Worm (Caenorhabditis elegans) whole organism, L4 larva: ENCODE data around the gene T28D6.6.

Source experiments
- F10B5.3 ChIP-seq: sonication (generic microtip); optimal IDR thresholded peaks from 2 replicates; lab custom pipeline; 2016; ENCODE audit warnings: mild to moderate bottlenecking, missing genetic modification characterization, missing compliant biosample characterization
- F44E2.7 ChIP-seq: fragments of 200-800 bp; sonication (Bioruptor generic); IDR thresholded peaks from 2 replicates; pipeline ENCODE4 v2.1.2; 2022; ENCODE audit warnings: missing genetic modification characterization, missing compliant biosample characterization
- R02D3.7 ChIP-seq: fragments of 150-350 bp; sonication (generic microtip); optimal IDR thresholded peaks from 3 replicates; lab custom pipeline; 2014; ENCODE audit warnings: missing biosample characterization, missing genetic modification characterization
- T20F7.1 ChIP-seq: fragments of 200-800 bp; sonication (Bioruptor generic); optimal IDR thresholded peaks from 2 replicates; lab custom pipeline; 2018; ENCODE audit warnings: mild to moderate bottlenecking, missing genetic modification characterization, missing compliant biosample characterization
- T26A8.4 ChIP-seq: fragments of 200-800 bp; sonication (Bioruptor generic); IDR thresholded peaks from 2 replicates; pipeline ENCODE4 v1.3.6; 2022; ENCODE audit warnings: missing genetic modification characterization, missing compliant biosample characterization
- Y48G9A.11 ChIP-seq: fragments of 200-800 bp; sonication (Bioruptor generic); IDR thresholded peaks from 2 replicates; pipeline ENCODE4 v1.3.6; 2022; ENCODE audit warnings: missing genetic modification reagents, missing genetic modification characterization, missing compliant biosample characterization
- Y5F2A.4 ChIP-seq: fragments of 200-800 bp; sonication (Bioruptor generic); optimal IDR thresholded peaks from 2 replicates; lab custom pipeline; 2018; ENCODE audit warnings: mild to moderate bottlenecking, missing genetic modification characterization, missing compliant biosample characterization
- Y75B8A.6 ChIP-seq: fragments of 200-800 bp; sonication (Bioruptor generic); IDR thresholded peaks from 2 replicates; pipeline ENCODE4 v1.3.6; 2022; ENCODE audit warnings: missing genetic modification reagents, missing genetic modification characterization, missing compliant biosample characterization
- ZK337.2 ChIP-seq: fragments of 200-800 bp; sonication (Bioruptor generic); IDR thresholded peaks from 2 replicates; pipeline ENCODE4 v1.3.6; 2022; ENCODE audit warnings: missing genetic modification reagents, missing genetic modification characterization, missing compliant biosample characterization
- attf-4 ChIP-seq: sonication (generic microtip); optimal IDR thresholded peaks from 3 replicates; lab custom pipeline; 2017; ENCODE audit warnings: missing biosample characterization, missing genetic modification characterization
- ceh-20 ChIP-seq: fragments of 200-800 bp; sonication (Bioruptor generic); IDR thresholded peaks from 2 replicates; pipeline ENCODE4 v1.3.6; 2022; ENCODE audit warnings: missing genetic modification reagents, missing genetic modification characterization, missing compliant biosample characterization
- ceh-28 ChIP-seq: fragments of 150-350 bp; optimal IDR thresholded peaks from 2 replicates; lab custom pipeline; 2014; ENCODE audit warnings: missing biosample characterization, missing genetic modification reagents, missing genetic modification characterization
- ceh-32 ChIP-seq: sonication (generic microtip); optimal IDR thresholded peaks from 2 replicates; lab custom pipeline; 2016; ENCODE audit warnings: mild to moderate bottlenecking, missing genetic modification characterization, missing compliant biosample characterization; ENCODE audit not compliant: poor library complexity
- ceh-44 ChIP-seq: fragments of 200-800 bp; sonication (Bioruptor generic); IDR thresholded peaks from 2 replicates; pipeline ENCODE4 v1.3.6; 2022; ENCODE audit warnings: missing genetic modification reagents, missing genetic modification characterization, missing compliant biosample characterization
- ces-1 ChIP-seq: fragments of 150-350 bp; sonication (generic microtip); optimal IDR thresholded peaks from 4 replicates; lab custom pipeline; 2014; ENCODE audit warnings: missing biosample characterization, missing genetic modification reagents, missing genetic modification characterization
- cey-2 ChIP-seq: sonication (generic microtip); optimal IDR thresholded peaks from 3 replicates; lab custom pipeline; 2017; ENCODE audit warnings: missing genetic modification characterization, mild to moderate bottlenecking, missing compliant biosample characterization, antibody characterized with exemption, borderline replicate concordance; ENCODE audit not compliant: insufficient read depth
- ctbp-1 ChIP-seq: fragments of 200-800 bp; sonication (Bioruptor generic); IDR thresholded peaks from 2 replicates; pipeline ENCODE4 v1.3.6; 2022; ENCODE audit warnings: missing genetic modification reagents, missing genetic modification characterization, missing compliant biosample characterization
- daf-12 ChIP-seq: fragments of 150-350 bp; optimal IDR thresholded peaks from 2 replicates; lab custom pipeline; 2014; ENCODE audit warnings: missing biosample characterization, missing genetic modification reagents, missing genetic modification characterization
- daf-16 ChIP-seq, 3 experiments: sonication (generic microtip); optimal IDR thresholded peaks; 2 replicates each; lab custom pipeline; 2016 to 2017; ENCODE audit warnings: missing genetic modification characterization in 3 of 3, missing genetic modification reagents in 3 of 3, mild to moderate bottlenecking in 2 of 3, missing compliant biosample characterization in 2 of 3, missing biosample characterization in 1 of 3, moderate library complexity in 1 of 3
- daf-8 ChIP-seq: fragments of 200-800 bp; sonication (Bioruptor generic); IDR thresholded peaks from 2 replicates; pipeline ENCODE4 v1.3.6; 2022; ENCODE audit warnings: missing genetic modification characterization, missing compliant biosample characterization
- dmd-6 ChIP-seq: fragments of 200-800 bp; sonication (Bioruptor generic); IDR thresholded peaks from 2 replicates; pipeline ENCODE4 v1.3.6; 2022; ENCODE audit warnings: missing genetic modification reagents, missing genetic modification characterization, missing compliant biosample characterization
- dpl-1 ChIP-seq: fragments of 150-350 bp; optimal IDR thresholded peaks from 2 replicates; lab custom pipeline; 2014; ENCODE audit warnings: missing biosample characterization, missing genetic modification reagents, missing genetic modification characterization
- fos-1 ChIP-seq: fragments of 150-350 bp; optimal IDR thresholded peaks from 2 replicates; lab custom pipeline; 2014; ENCODE audit warnings: missing biosample characterization, missing genetic modification characterization
- gei-8 ChIP-seq: fragments of 200-800 bp; sonication (Bioruptor generic); optimal IDR thresholded peaks from 2 replicates; lab custom pipeline; 2018; ENCODE audit warnings: mild to moderate bottlenecking, missing genetic modification characterization, missing compliant biosample characterization
- hif-1 ChIP-seq, 2 experiments: sonication (generic microtip); optimal IDR thresholded peaks; 2 replicates each; lab custom pipeline; 2016 to 2017; ENCODE audit warnings: missing compliant biosample characterization in 2 of 2, missing genetic modification characterization in 2 of 2, missing genetic modification reagents in 2 of 2, missing genotype in 2 of 2, mild to moderate bottlenecking in 1 of 2
- hlh-11 ChIP-seq: fragments of 200-800 bp; sonication (Bioruptor generic); optimal IDR thresholded peaks from 2 replicates; lab custom pipeline; 2018; ENCODE audit warnings: mild to moderate bottlenecking, missing genetic modification characterization, missing compliant biosample characterization
- hlh-30 ChIP-seq: sonication (generic microtip); optimal IDR thresholded peaks from 2 replicates; lab custom pipeline; 2017; ENCODE audit warnings: antibody characterized with exemption, mild to moderate bottlenecking, missing genetic modification characterization, missing compliant biosample characterization; ENCODE audit not compliant: insufficient read depth
- hmg-1.1 ChIP-seq: fragments of 200-800 bp; sonication (Bioruptor generic); IDR thresholded peaks from 2 replicates; pipeline ENCODE4 v1.3.6; 2022; ENCODE audit warnings: missing genetic modification reagents, missing genetic modification characterization, missing compliant biosample characterization
- lin-1 ChIP-seq: fragments of 200-800 bp; sonication (Bioruptor generic); IDR thresholded peaks from 2 replicates; pipeline ENCODE4 v1.3.6; 2022; ENCODE audit warnings: missing genetic modification reagents, missing genetic modification characterization, missing compliant biosample characterization
- lin-13 ChIP-seq: fragments of 150-350 bp; optimal IDR thresholded peaks from 2 replicates; lab custom pipeline; 2014; ENCODE audit warnings: missing biosample characterization, missing genetic modification reagents, missing genetic modification characterization
- madf-9 ChIP-seq: fragments of 200-800 bp; sonication (Bioruptor generic); conservative IDR thresholded peaks from 2 replicates; pipeline ENCODE4 v1.3.6; 2022; ENCODE audit warnings: missing genetic modification reagents, missing genetic modification characterization, missing compliant biosample characterization
- mdt-29 ChIP-seq: fragments of 200-800 bp; sonication (Bioruptor generic); IDR thresholded peaks from 2 replicates; pipeline ENCODE4 v1.3.6; 2022; ENCODE audit warnings: missing genetic modification reagents, missing genetic modification characterization, missing compliant biosample characterization
- nhr-10 ChIP-seq: fragments of 150-350 bp; optimal IDR thresholded peaks from 2 replicates; lab custom pipeline; 2014; ENCODE audit warnings: missing biosample characterization, missing genetic modification characterization
- nhr-41 ChIP-seq: fragments of 200-800 bp; sonication (Bioruptor generic); IDR thresholded peaks from 2 replicates; pipeline ENCODE4 v1.3.6; 2022; ENCODE audit warnings: missing genetic modification reagents, missing genetic modification characterization, missing compliant biosample characterization
- nhr-48 ChIP-seq: sonication (generic microtip); optimal IDR thresholded peaks from 2 replicates; lab custom pipeline; 2016; ENCODE audit warnings: mild to moderate bottlenecking, missing genetic modification characterization, missing compliant biosample characterization
- nhr-6 ChIP-seq: fragments of 150-350 bp; optimal IDR thresholded peaks from 2 replicates; lab custom pipeline; 2014; ENCODE audit warnings: missing biosample characterization, missing genetic modification characterization
- nhr-77 ChIP-seq: fragments of 150-350 bp; optimal IDR thresholded peaks from 2 replicates; lab custom pipeline; 2014; ENCODE audit warnings: missing biosample characterization, missing genetic modification characterization
- pqm-1 ChIP-seq: sonication (generic microtip); optimal IDR thresholded peaks from 2 replicates; lab custom pipeline; 2017; ENCODE audit warnings: missing biosample characterization, missing genetic modification characterization
- saeg-2 ChIP-seq: fragments of 200-800 bp; sonication (Bioruptor generic); IDR thresholded peaks from 2 replicates; pipeline ENCODE4 v1.3.6; 2022; ENCODE audit warnings: missing genetic modification reagents, missing genetic modification characterization, missing compliant biosample characterization
- sdz-12 ChIP-seq: fragments of 200-800 bp; sonication (Bioruptor generic); optimal IDR thresholded peaks from 2 replicates; lab custom pipeline; 2018; ENCODE audit warnings: mild to moderate bottlenecking, missing genetic modification characterization, missing compliant biosample characterization
- snpc-4 ChIP-seq: fragments of 150-350 bp; optimal IDR thresholded peaks from 2 replicates; lab custom pipeline; 2014; ENCODE audit warnings: missing biosample characterization, missing genetic modification characterization
- spr-1 ChIP-seq: sonication (generic microtip); optimal IDR thresholded peaks from 2 replicates; lab custom pipeline; 2016; ENCODE audit warnings: mild to moderate bottlenecking, missing genetic modification characterization, missing compliant biosample characterization
- spr-3 ChIP-seq: fragments of 200-800 bp; sonication (Bioruptor generic); optimal IDR thresholded peaks from 2 replicates; lab custom pipeline; 2018; ENCODE audit warnings: mild to moderate bottlenecking, missing genetic modification characterization, missing compliant biosample characterization
- tra-1 ChIP-seq: fragments of 200-800 bp; sonication (Bioruptor generic); IDR thresholded peaks from 2 replicates; pipeline ENCODE4 v1.3.6; 2022; ENCODE audit warnings: missing genetic modification reagents, missing genetic modification characterization, missing compliant biosample characterization
- unc-130 ChIP-seq: sonication (generic microtip); optimal IDR thresholded peaks from 2 replicates; lab custom pipeline; 2016; ENCODE audit warnings: missing genetic modification reagents, missing genetic modification characterization, missing compliant biosample characterization
- unc-62 ChIP-seq, 3 experiments: fragments of 150-350 bp in 1 of 3; sonication (generic microtip); optimal IDR thresholded peaks in 2 of 3; peaks in 1 of 3; 1 replicate in 1 of 3; 2 replicates in 2 of 3; lab custom pipeline; 2014 to 2017; ENCODE audit warnings: missing biosample characterization in 3 of 3, missing genetic modification characterization in 3 of 3, missing genetic modification reagents in 3 of 3, missing genotype in 1 of 3
- zag-1 ChIP-seq: fragments of 150-350 bp; optimal IDR thresholded peaks from 2 replicates; lab custom pipeline; 2014; ENCODE audit warnings: missing biosample characterization, missing genetic modification characterization
- zfp-2 ChIP-seq: sonication (generic microtip); optimal IDR thresholded peaks from 2 replicates; lab custom pipeline; 2016; ENCODE audit warnings: mild to moderate bottlenecking, missing genetic modification characterization, missing compliant biosample characterization
- zfp-3 ChIP-seq: fragments of 200-800 bp; sonication (Bioruptor generic); conservative IDR thresholded peaks from 2 replicates; pipeline ENCODE4 v1.3.6; 2022; ENCODE audit warnings: missing genetic modification reagents, missing genetic modification characterization, missing compliant biosample characterization
- zip-11 ChIP-seq: fragments of 200-800 bp; sonication (Bioruptor generic); IDR thresholded peaks from 2 replicates; pipeline ENCODE4 v1.3.6; 2022; ENCODE audit warnings: missing genetic modification characterization, missing compliant biosample characterization
- zip-2 ChIP-seq: fragments of 150-350 bp; optimal IDR thresholded peaks from 2 replicates; lab custom pipeline; 2014; ENCODE audit warnings: missing biosample characterization, missing genetic modification characterization

Gene T28D6.6

DNA sequence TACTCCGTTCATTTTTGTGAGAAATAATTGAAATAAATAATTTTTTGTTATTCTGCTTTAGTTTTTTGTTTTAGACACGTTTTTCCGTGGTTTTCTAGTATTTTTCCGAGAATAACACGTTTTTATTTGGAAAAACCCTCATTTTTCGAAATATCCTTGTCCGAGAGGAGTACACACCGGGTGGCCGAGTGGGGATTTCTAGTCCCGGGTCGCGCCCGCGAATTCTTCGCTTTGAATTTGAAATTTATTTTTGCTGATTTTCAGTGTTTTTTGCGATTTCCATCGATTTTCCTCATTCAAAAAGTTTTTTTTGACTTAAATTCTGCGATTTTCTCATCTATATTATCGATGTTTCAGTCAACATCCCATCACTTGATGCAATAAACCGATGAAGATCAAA is 52.4 kb downstream of the T28D6.6 start, which contains the start of the genes gly-9, mib-1 and smc-3 (continued):
- TF ChIP-seq nhr-10 (no peak), ceh-20 (no peak), zfp-3 (no peak), spr-3 (no peak), ceh-44 (GFP tag; lab: Robert Waterston, UW) (no peak), hmg-1.1 (GFP tag; lab: Robert Waterston, UW) (no peak), zip-2 (no peak), tra-1 (no peak), daf-8 (GFP tag; lab: Robert Waterston, UW) (no peak), nhr-77 (tag; lab: Kevin White, UChicago) (no peak), lin-13 (no peak), zip-11 (no peak), mdt-29 (GFP tag; lab: Robert Waterston, UW) (no peak), nhr-48 (tag; lab: Kevin White, UChicago) (no peak), unc-130 (GFP tag; lab: Kevin White, UChicago) (peak; percentile 94), zag-1 (tag; lab: Kevin White, UChicago) (no peak), ZK337.2 (GFP tag; lab: Robert Waterston, UW) (peak; percentile 92), nhr-6 (tag; lab: Kevin White, UChicago) (peak; percentile 56), saeg-2 (GFP tag; lab: Robert Waterston, UW) (no peak), ctbp-1 (GFP tag; lab: Robert Waterston, UW) (no peak), dpl-1 (GFP tag; lab: Kevin White, UChicago) (peak; percentile 91), fos-1 (tag; lab: Kevin White, UChicago) (no peak), Y5F2A.4 (GFP tag; lab: Kevin White, UChicago) (no peak), hlh-11 (peak; percentile 11), T20F7.1 (GFP tag; lab: Kevin White, UChicago) (no peak), ceh-32 (tag; lab: Kevin White, UChicago) (no peak), pqm-1 (tag; lab: Kevin White, UChicago) (no peak), attf-4 (tag; lab: Kevin White, UChicago) (no peak), hif-1 (tag; optimal IDR thresholded peaks at IDR 0.05; lab: Kevin White, UChicago) (peak in 1 of 2 experiments; percentile 89), F44E2.7 (GFP tag; lab: Robert Waterston, UW) (no peak), cey-2 (tag; lab: Kevin White, UChicago) (no peak), sdz-12 (GFP tag; lab: Kevin White, UChicago) (no peak), spr-1 (tag; lab: Kevin White, UChicago) (no peak), ces-1 (GFP tag; lab: Kevin White, UChicago) (no peak), snpc-4 (tag; lab: Kevin White, UChicago) (no peak), lin-1 (GFP tag; lab: Robert Waterston, UW) (no peak), Y75B8A.6 (no peak), ceh-28 (no peak), Y48G9A.11 (GFP tag; lab: Robert Waterston, UW) (peak; percentile 43; the same call in 1 of the 2 replicates), R02D3.7 (tag; lab: Kevin White, UChicago) (no peak), madf-9 (GFP tag; lab: Robert Waterston, UW) (no peak), zfp-2 (tag; lab: Kevin White, UChicago) (no peak), nhr-41 (GFP tag; lab: Robert Waterston, UW) (no peak), hlh-30 (tag; lab: Kevin White, UChicago) (peak; percentile 38), F10B5.3 (tag; lab: Kevin White, UChicago) (no peak), gei-8 (GFP tag; lab: Kevin White, UChicago) (no peak), unc-62 (GFP tag; optimal IDR thresholded peaks at IDR 0.05 in 1 of 2; lab: Kevin White, UChicago) (no peak), unc-62 (tag; optimal IDR thresholded peaks at IDR 0.05; lab: Kevin White, UChicago) (no peak), T26A8.4 (GFP tag; lab: Robert Waterston, UW) (no peak), daf-16 (GFP tag; optimal IDR thresholded peaks at IDR 0.05; lab: Kevin White, UChicago) (no peak), daf-16 (tag; optimal IDR thresholded peaks at IDR 0.05; lab: Kevin White, UChicago) (no peak), daf-12 (no peak), dmd-6 (peak; percentile 45; the same call in 1 of the 2 replicates)
